Worm (Caenorhabditis elegans) whole organism, young adult: ENCODE data around the gene T01G6.1.

Experiments used
- B0261.1 ChIP-seq: sonication (generic microtip); optimal IDR thresholded peaks from 2 replicates; lab custom pipeline; 2016; ENCODE audit warnings: mild to moderate bottlenecking, missing genetic modification characterization, moderate library complexity, missing compliant biosample characterization
- F23B12.7 ChIP-seq: sonication (generic microtip); optimal IDR thresholded peaks from 2 replicates; lab custom pipeline; 2017; ENCODE audit warnings: missing genetic modification characterization, mild to moderate bottlenecking, missing compliant biosample characterization, antibody characterized with exemption, moderate library complexity; ENCODE audit not compliant: insufficient read depth
- F33H1.4 ChIP-seq: fragments of 200-800 bp; sonication (Bioruptor generic); IDR thresholded peaks from 2 replicates; pipeline ENCODE4 v1.3.6; 2022; ENCODE audit warnings: missing genetic modification reagents, missing genetic modification characterization, missing compliant biosample characterization
- F52B5.7 ChIP-seq: sonication (generic microtip); optimal IDR thresholded peaks from 2 replicates; lab custom pipeline; 2016; ENCODE audit warnings: mild to moderate bottlenecking, missing genetic modification characterization, missing compliant biosample characterization
- F55B11.4 ChIP-seq: sonication (generic microtip); optimal IDR thresholded peaks from 2 replicates; lab custom pipeline; 2016; ENCODE audit warnings: missing compliant biosample characterization, missing genetic modification characterization, borderline replicate concordance; ENCODE audit not compliant: insufficient read depth
- K11D2.4 ChIP-seq: fragments of 200-800 bp; sonication (Bioruptor generic); IDR thresholded peaks from 2 replicates; pipeline ENCODE4 v1.3.6; 2022; ENCODE audit warnings: missing genetic modification reagents, missing genetic modification characterization, missing compliant biosample characterization
- T07F8.4 ChIP-seq: sonication (generic microtip); optimal IDR thresholded peaks from 2 replicates; lab custom pipeline; 2016; ENCODE audit warnings: mild to moderate bottlenecking, missing genetic modification characterization, moderate library complexity, missing compliant biosample characterization
- T26A5.8 ChIP-seq: sonication (generic microtip); optimal IDR thresholded peaks from 2 replicates; lab custom pipeline; 2016; ENCODE audit warnings: missing genetic modification characterization, missing compliant biosample characterization
- Y56A3A.18 ChIP-seq: fragments of 200-800 bp; sonication (Bioruptor generic); IDR thresholded peaks from 2 replicates; pipeline ENCODE4 v1.3.6; 2022; ENCODE audit warnings: missing genetic modification reagents, missing genetic modification characterization, missing compliant biosample characterization
- akir-1 ChIP-seq: fragments of 200-800 bp; sonication (Bioruptor generic); optimal IDR thresholded peaks from 2 replicates; lab custom pipeline; 2018; ENCODE audit warnings: mild to moderate bottlenecking, missing genetic modification characterization, moderate library complexity, missing compliant biosample characterization
- aptf-2 ChIP-seq: fragments of 200-800 bp; sonication (Bioruptor generic); conservative IDR thresholded peaks from 2 replicates; pipeline ENCODE4 v1.3.6; 2022; ENCODE audit warnings: missing genetic modification reagents, missing genetic modification characterization, missing compliant biosample characterization
- aptf-3 ChIP-seq: fragments of 200-800 bp; sonication (Bioruptor generic); IDR thresholded peaks from 2 replicates; pipeline ENCODE4 v1.3.6; 2022; ENCODE audit warnings: missing genetic modification characterization, missing compliant biosample characterization
- atf-7 ChIP-seq: sonication (generic microtip); optimal IDR thresholded peaks from 2 replicates; lab custom pipeline; 2017; ENCODE audit warnings: mild to moderate bottlenecking, missing genetic modification characterization, missing compliant biosample characterization
- athp-1 ChIP-seq: sonication (generic microtip); optimal IDR thresholded peaks from 2 replicates; lab custom pipeline; 2017; ENCODE audit warnings: mild to moderate bottlenecking, missing genetic modification characterization, missing compliant biosample characterization
- attf-3 ChIP-seq: fragments of 200-800 bp; sonication (Bioruptor generic); conservative IDR thresholded peaks from 2 replicates; pipeline ENCODE4 v1.3.6; 2022; ENCODE audit warnings: missing genetic modification reagents, missing genetic modification characterization, missing compliant biosample characterization
- attf-5 ChIP-seq: fragments of 200-800 bp; sonication (Bioruptor generic); optimal IDR thresholded peaks from 2 replicates; lab custom pipeline; 2018; ENCODE audit warnings: mild to moderate bottlenecking, missing genetic modification characterization, missing compliant biosample characterization
- bed-2 ChIP-seq: fragments of 200-800 bp; sonication (Bioruptor generic); IDR thresholded peaks from 2 replicates; pipeline ENCODE4 v1.3.6; 2022; ENCODE audit warnings: missing genetic modification reagents, missing genetic modification characterization, missing compliant biosample characterization
- ccch-3 ChIP-seq: fragments of 200-800 bp; sonication (Bioruptor generic); optimal IDR thresholded peaks from 2 replicates; lab custom pipeline; 2018; ENCODE audit warnings: mild to moderate bottlenecking, missing genetic modification characterization, missing compliant biosample characterization
- ceh-58 ChIP-seq: fragments of 200-800 bp; sonication (Bioruptor generic); IDR thresholded peaks from 2 replicates; pipeline ENCODE4 v1.3.6; 2022; ENCODE audit warnings: missing genetic modification characterization, missing compliant biosample characterization
- ceh-79 ChIP-seq: sonication (generic microtip); optimal IDR thresholded peaks from 2 replicates; lab custom pipeline; 2017; ENCODE audit warnings: mild to moderate bottlenecking, missing genetic modification characterization, missing compliant biosample characterization
- dpff-1 ChIP-seq: sonication (generic microtip); optimal IDR thresholded peaks from 2 replicates; lab custom pipeline; 2017; ENCODE audit warnings: mild to moderate bottlenecking, missing genetic modification characterization, missing compliant biosample characterization
- fkh-3 ChIP-seq: sonication (generic microtip); optimal IDR thresholded peaks from 2 replicates; lab custom pipeline; 2016; ENCODE audit warnings: mild to moderate bottlenecking, missing genetic modification characterization, missing compliant biosample characterization
- hsf-1 ChIP-seq: fragments of 200-800 bp; sonication (Bioruptor generic); IDR thresholded peaks from 2 replicates; pipeline ENCODE4 v1.3.6; 2022; ENCODE audit warnings: missing genetic modification reagents, missing genetic modification characterization, missing compliant biosample characterization
- lin-26 ChIP-seq: fragments of 200-800 bp; sonication (Bioruptor generic); IDR thresholded peaks from 2 replicates; pipeline ENCODE4 v1.3.6; 2022; ENCODE audit warnings: missing genetic modification reagents, missing genetic modification characterization, missing compliant biosample characterization
- lin-35 ChIP-seq, 3 experiments: fragments of 150-350 bp in 2 of 3; sonication (generic microtip) in 1 of 3; optimal IDR thresholded peaks; 2 replicates each; lab custom pipeline; 2014 to 2018; ENCODE audit warnings: missing biosample characterization in 3 of 3, missing genetic modification characterization in 3 of 3, missing genetic modification reagents in 3 of 3
- lir-1 ChIP-seq: fragments of 200-800 bp; sonication (Bioruptor generic); conservative IDR thresholded peaks from 2 replicates; pipeline ENCODE4 v1.3.6; 2022; ENCODE audit warnings: missing genetic modification reagents, missing genetic modification characterization, missing compliant biosample characterization
- madf-6 ChIP-seq: fragments of 200-800 bp; sonication (Bioruptor generic); IDR thresholded peaks from 2 replicates; pipeline ENCODE4 v1.3.6; 2022; ENCODE audit warnings: missing genetic modification reagents, missing genetic modification characterization, missing compliant biosample characterization
- mes-4 ChIP-seq: sonication (generic microtip); optimal IDR thresholded peaks from 2 replicates; lab custom pipeline; 2016; ENCODE audit warnings: missing genotype, missing genetic modification characterization, missing compliant biosample characterization
- nhr-80 ChIP-seq: sonication (generic microtip); optimal IDR thresholded peaks from 2 replicates; lab custom pipeline; 2016; ENCODE audit warnings: missing genetic modification characterization, missing compliant biosample characterization
- rcor-1 ChIP-seq: fragments of 200-800 bp; sonication (Bioruptor generic); IDR thresholded peaks from 2 replicates; pipeline ENCODE4 v1.3.6; 2022; ENCODE audit warnings: missing genetic modification reagents, missing genetic modification characterization, missing compliant biosample characterization
- snpc-1.1 ChIP-seq: sonication (generic microtip); optimal IDR thresholded peaks from 2 replicates; lab custom pipeline; 2017; ENCODE audit warnings: missing genetic modification characterization, mild to moderate bottlenecking, missing compliant biosample characterization, antibody characterized with exemption, moderate library complexity, missing genotype, missing genetic modification reagents; ENCODE audit not compliant: insufficient read depth
- snpc-1.3 ChIP-seq: sonication (generic microtip); optimal IDR thresholded peaks from 2 replicates; lab custom pipeline; 2017; ENCODE audit warnings: missing genetic modification characterization, mild to moderate bottlenecking, missing compliant biosample characterization, antibody characterized with exemption, moderate library complexity, missing genotype, missing genetic modification reagents; ENCODE audit not compliant: insufficient read depth
- unc-62 ChIP-seq: fragments of 150-350 bp; optimal IDR thresholded peaks from 2 replicates; lab custom pipeline; 2014; ENCODE audit warnings: missing biosample characterization, missing genetic modification reagents, missing genetic modification characterization
- xnd-1 ChIP-seq: sonication (generic microtip); optimal IDR thresholded peaks from 2 replicates; lab custom pipeline; 2016; ENCODE audit warnings: missing genotype, missing genetic modification reagents, missing genetic modification characterization, missing compliant biosample characterization
- ztf-28 ChIP-seq: fragments of 200-800 bp; sonication (Bioruptor generic); IDR thresholded peaks from 2 replicates; pipeline ENCODE4 v1.3.6; 2022; ENCODE audit warnings: missing genetic modification reagents, missing genetic modification characterization, missing compliant biosample characterization

The T01G6.1 gene

ce11 chrV:536571-536970, 39.1 kb downstream of the T01G6.1 start, which contains the start of gene C14C6.5:
C14C6.5 (plus strand) TSS chrV:536628.
- TF ChIP-seq lin-35 (GFP tag; optimal IDR thresholded peaks at IDR 0.05; lab: Kevin White, UChicago): no peak

- TF ChIP-seq akir-1 (GFP tag; lab: Kevin White, UChicago) (no peak), nhr-80 (no peak), madf-6 (GFP tag; lab: Robert Waterston, UW) (no peak), ccch-3 (GFP tag; lab: Kevin White, UChicago) (no peak), attf-3 (GFP tag; lab: Robert Waterston, UW) (no peak), aptf-3 (GFP tag; lab: Robert Waterston, UW) (no peak), rcor-1 (GFP tag; lab: Robert Waterston, UW) (no peak), snpc-1.1 (tag; lab: Kevin White, UChicago) (no peak), dpff-1 (tag; lab: Kevin White, UChicago) (no peak), lir-1 (GFP tag; lab: Robert Waterston, UW) (no peak), atf-7 (no peak), athp-1 (tag; lab: Kevin White, UChicago) (no peak), hsf-1 (no peak), xnd-1 (no peak), ceh-79 (tag; lab: Kevin White, UChicago) (no peak), aptf-2 (GFP tag; lab: Robert Waterston, UW) (no peak), T07F8.4 (no peak)
- TF ChIP-seq, all 124 proteins: peak for 0
These were observed 41.6 kb downstream of the T01G6.1 start, which contains the start of gene nhr-155 for ce11 chrV:539040-539510. nhr-155 (plus strand) TSS chrV:539460.

ce11 chrV:541470-541869, 44.0 kb downstream of the T01G6.1 start:
- TF ChIP-seq B0261.1: no peak
- TF ChIP-seq ceh-79 (tag; lab: Kevin White, UChicago): no peak
- TF ChIP-seq unc-62 (GFP tag; lab: Kevin White, UChicago): no peak
- TF ChIP-seq T07F8.4: no peak
- TF ChIP-seq Y56A3A.18: no peak
- no peak for TF ChIP-seq bed-2 (GFP tag; lab: Robert Waterston, UW)
- no peak for TF ChIP-seq lin-26
- no peak for TF ChIP-seq F23B12.7 (tag; lab: Kevin White, UChicago)
- TF ChIP-seq K11D2.4 (GFP tag; lab: Robert Waterston, UW): no peak
- no peak for TF ChIP-seq F52B5.7
- TF ChIP-seq F33H1.4 (GFP tag; lab: Robert Waterston, UW): no peak
- TF ChIP-seq attf-5: no peak
- no peak for TF ChIP-seq ceh-58 (GFP tag; lab: Robert Waterston, UW)
- TF ChIP-seq mes-4: no peak

ce11 chrV:543169-543568, 45.7 kb downstream of the T01G6.1 start, which contains the start of gene C14C6.3:
C14C6.3 (plus strand) TSS chrV:543469.
- TF ChIP-seq fkh-3 (tag; lab: Kevin White, UChicago) (no peak), snpc-1.3 (tag; lab: Kevin White, UChicago) (no peak), xnd-1 (no peak), ztf-28 (GFP tag; lab: Robert Waterston, UW) (no peak), T07F8.4 (no peak), T26A5.8 (tag; lab: Kevin White, UChicago) (no peak), F55B11.4 (no peak)
